Worm (Caenorhabditis elegans) whole organism, L4/young adult: ENCODE data around the gene T10F2.2.

Source experiments
- W03F9.2 ChIP-seq: fragments of 150-350 bp; optimal IDR thresholded peaks from 2 replicates; lab custom pipeline; 2014; ENCODE audit warnings: missing biosample characterization, missing genetic modification characterization
- dao-5 ChIP-seq: sonication (generic microtip); optimal IDR thresholded peaks from 2 replicates; lab custom pipeline; 2016; ENCODE audit warnings: missing genotype, missing genetic modification characterization, moderate library complexity, missing compliant biosample characterization
- him-1 ChIP-seq: sonication (generic microtip); optimal IDR thresholded peaks from 2 replicates; lab custom pipeline; 2016; ENCODE audit warnings: missing genotype, missing genetic modification reagents, missing genetic modification characterization, missing compliant biosample characterization

DNA sequence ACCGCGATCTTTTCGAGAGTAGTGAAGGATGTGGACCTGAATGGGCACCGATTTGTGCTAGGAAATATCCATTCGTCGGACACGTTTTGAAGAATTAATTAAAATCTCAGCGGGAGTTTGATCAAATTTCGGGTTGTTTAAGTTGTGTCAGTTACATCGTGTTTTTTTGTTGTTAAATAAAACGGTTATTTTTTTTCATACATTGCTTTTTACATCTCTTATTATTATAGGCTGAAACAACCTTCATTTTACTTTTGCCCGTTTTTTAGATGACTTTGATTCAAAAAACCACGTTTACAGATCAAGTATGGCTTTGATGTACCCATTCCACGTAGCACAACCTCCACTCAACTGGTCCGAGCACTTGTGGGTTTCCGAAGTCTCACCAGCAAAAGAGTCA, 8.0 kb upstream of the T10F2.2 start, which contains the start of gene emb-1:
- TF ChIP-seq him-1 (tag; lab: Kevin White, UChicago) (no peak), W03F9.2 (no peak), dao-5 (tag; lab: Kevin White, UChicago) (no peak)
